Fruit fly (Drosophila melanogaster) whole organism, prepupa: ENCODE results near the gene CG7246.

Source experiments
- Blimp-1 ChIP-seq: fragments of 200-800 bp; sonication (Bioruptor generic); optimal IDR thresholded peaks from 3 replicates; lab custom pipeline; 2017; ENCODE audit warnings: missing biosample characterization, missing genetic modification characterization, mild to moderate bottlenecking, moderate library complexity, missing genetic modification reagents
- CG10669 ChIP-seq: fragments of 200-800 bp; sonication (Bioruptor generic); optimal IDR thresholded peaks from 3 replicates; lab custom pipeline; 2018; ENCODE audit warnings: missing biosample characterization, mild to moderate bottlenecking, missing genetic modification characterization, moderate library complexity
- CG11294 ChIP-seq: fragments of 200-800 bp; sonication (Bioruptor generic); IDR thresholded peaks from 2 replicates; pipeline ENCODE4 v1.3.6; 2022; ENCODE audit warnings: missing biosample characterization, missing genetic modification characterization
- CG11762 ChIP-seq: fragments of 200-800 bp; sonication (Bioruptor generic); optimal IDR thresholded peaks from 3 replicates; lab custom pipeline; 2016; ENCODE audit warnings: missing biosample characterization, missing genetic modification characterization; ENCODE audit not compliant: insufficient read depth
- CG15336 ChIP-seq: fragments of 200-800 bp; sonication (Bioruptor generic); IDR thresholded peaks from 2 replicates; pipeline ENCODE4 v1.3.6; 2022; ENCODE audit warnings: missing biosample characterization, missing genetic modification characterization
- CG1621 ChIP-seq: fragments of 200-800 bp; sonication (Bioruptor generic); optimal IDR thresholded peaks from 3 replicates; lab custom pipeline; 2018; ENCODE audit warnings: missing biosample characterization, mild to moderate bottlenecking, missing genetic modification characterization
- CG16779 ChIP-seq: fragments of 200-800 bp; sonication (Bioruptor generic); optimal IDR thresholded peaks from 3 replicates; lab custom pipeline; 2017; ENCODE audit warnings: missing biosample characterization, mild to moderate bottlenecking, missing genetic modification characterization
- CG3032 ChIP-seq: fragments of 200-800 bp; optimal IDR thresholded peaks from 2 replicates; lab custom pipeline; 2019; ENCODE audit warnings: missing biosample characterization, mild to moderate bottlenecking, missing genetic modification characterization, moderate library complexity
- CG31627 ChIP-seq: fragments of 200-800 bp; sonication (Bioruptor generic); optimal IDR thresholded peaks from 3 replicates; lab custom pipeline; 2016; ENCODE audit warnings: missing biosample characterization, missing genetic modification characterization
- CG34406 ChIP-seq: fragments of 200-800 bp; sonication (Bioruptor generic); optimal IDR thresholded peaks from 3 replicates; lab custom pipeline; 2016; ENCODE audit warnings: missing biosample characterization, missing genetic modification characterization
- CG4318 ChIP-seq: fragments of 200-800 bp; sonication (Bioruptor generic); optimal IDR thresholded peaks from 3 replicates; lab custom pipeline; 2017; ENCODE audit warnings: missing biosample characterization, mild to moderate bottlenecking, missing genetic modification characterization
- CG6163 ChIP-seq: fragments of 200-800 bp; sonication (Bioruptor generic); IDR thresholded peaks from 3 replicates; pipeline ENCODE4 v1.3.6; 2022; ENCODE audit warnings: missing biosample characterization, missing genetic modification characterization
- CG6792 ChIP-seq: fragments of 200-800 bp; sonication (Bioruptor generic); optimal IDR thresholded peaks from 3 replicates; lab custom pipeline; 2016; ENCODE audit warnings: missing biosample characterization, missing genetic modification characterization
- CG6808 ChIP-seq: fragments of 200-800 bp; sonication (Bioruptor generic); optimal IDR thresholded peaks from 3 replicates; lab custom pipeline; 2017; ENCODE audit warnings: missing biosample characterization, missing genetic modification characterization, mild to moderate bottlenecking, moderate library complexity, missing genetic modification reagents
- CG7368 ChIP-seq: fragments of 200-800 bp; sonication (Bioruptor generic); optimal IDR thresholded peaks from 3 replicates; lab custom pipeline; 2016; ENCODE audit warnings: missing biosample characterization, missing genetic modification characterization
- CG8119 ChIP-seq: fragments of 200-800 bp; sonication (Bioruptor generic); IDR thresholded peaks from 3 replicates; pipeline ENCODE4 v1.3.6; 2022; ENCODE audit warnings: missing biosample characterization, missing genetic modification characterization
- CG8319 ChIP-seq: fragments of 200-800 bp; sonication (Bioruptor generic); optimal IDR thresholded peaks from 3 replicates; lab custom pipeline; 2016; ENCODE audit warnings: missing biosample characterization, missing genetic modification characterization
- CG8632 ChIP-seq: fragments of 200-800 bp; sonication (Bioruptor generic); optimal IDR thresholded peaks from 3 replicates; lab custom pipeline; 2016; ENCODE audit warnings: missing biosample characterization, missing genetic modification characterization
- Eip75B ChIP-seq: fragments of 200-800 bp; sonication (Bioruptor generic); optimal IDR thresholded peaks from 3 replicates; lab custom pipeline; 2016; ENCODE audit warnings: missing biosample characterization, missing genetic modification characterization
- Eip78C ChIP-seq: fragments of 200-800 bp; sonication (Bioruptor generic); peaks from one replicate; lab custom pipeline; 2016; ENCODE audit warnings: missing biosample characterization, missing genetic modification characterization
- Eip93F ChIP-seq: fragments of 200-800 bp; sonication (Bioruptor generic); optimal IDR thresholded peaks from 2 replicates; lab custom pipeline; 2016; ENCODE audit warnings: missing biosample characterization, mild to moderate bottlenecking, missing genetic modification characterization
- Ets96B ChIP-seq: fragments of 200-800 bp; optimal IDR thresholded peaks from 2 replicates; lab custom pipeline; 2019; ENCODE audit warnings: missing biosample characterization, mild to moderate bottlenecking, missing genetic modification characterization, moderate library complexity
- Hr39 ChIP-seq: fragments of 200-800 bp; sonication (Bioruptor generic); optimal IDR thresholded peaks from 2 replicates; lab custom pipeline; 2016; ENCODE audit warnings: missing biosample characterization, missing genetic modification characterization
- Hr4 ChIP-seq: fragments of 200-800 bp; sonication (Bioruptor generic); optimal IDR thresholded peaks from 3 replicates; lab custom pipeline; 2016; ENCODE audit warnings: missing biosample characterization, missing genetic modification characterization
- Lpt ChIP-seq: fragments of 200-800 bp; sonication (Bioruptor generic); optimal IDR thresholded peaks from 3 replicates; lab custom pipeline; 2016; ENCODE audit warnings: missing biosample characterization, missing genetic modification characterization
- Met ChIP-seq: fragments of 200-800 bp; sonication (Bioruptor generic); optimal IDR thresholded peaks from 3 replicates; lab custom pipeline; 2016; ENCODE audit warnings: missing biosample characterization, missing genetic modification characterization
- OdsH ChIP-seq: fragments of 200-800 bp; sonication (Bioruptor generic); optimal IDR thresholded peaks from 3 replicates; lab custom pipeline; 2016; ENCODE audit warnings: missing biosample characterization, missing genetic modification characterization
- Smox ChIP-seq: fragments of 200-800 bp; sonication (Bioruptor generic); optimal IDR thresholded peaks from 3 replicates; lab custom pipeline; 2016; ENCODE audit warnings: missing biosample characterization, missing genetic modification characterization
- Sox102F ChIP-seq: fragments of 200-800 bp; sonication (Bioruptor generic); optimal IDR thresholded peaks from 2 replicates; lab custom pipeline; 2016; ENCODE audit warnings: missing biosample characterization, mild to moderate bottlenecking, missing genetic modification characterization
- Sox14 ChIP-seq: fragments of 200-800 bp; sonication (Bioruptor generic); optimal IDR thresholded peaks from 3 replicates; lab custom pipeline; 2016; ENCODE audit warnings: missing biosample characterization, missing genetic modification characterization
- Sox15 ChIP-seq: fragments of 200-800 bp; sonication (Bioruptor generic); optimal IDR thresholded peaks from 3 replicates; lab custom pipeline; 2016; ENCODE audit warnings: missing biosample characterization, missing genetic modification characterization
- achi ChIP-seq: fragments of 200-800 bp; sonication (Bioruptor generic); optimal IDR thresholded peaks from 3 replicates; lab custom pipeline; 2016; ENCODE audit warnings: missing biosample characterization, missing genetic modification characterization
- dsx ChIP-seq: fragments of 200-800 bp; optimal IDR thresholded peaks from 3 replicates; lab custom pipeline; 2019; ENCODE audit warnings: missing biosample characterization, mild to moderate bottlenecking, missing genetic modification characterization, moderate library complexity; ENCODE audit not compliant: poor library complexity, severe bottlenecking
- esn ChIP-seq: fragments of 200-800 bp; sonication (Bioruptor generic); optimal IDR thresholded peaks from 2 replicates; lab custom pipeline; 2016; ENCODE audit warnings: missing biosample characterization, mild to moderate bottlenecking, missing genetic modification characterization, moderate library complexity
- fd59A ChIP-seq: fragments of 200-800 bp; sonication (Bioruptor generic); optimal IDR thresholded peaks from 2 replicates; lab custom pipeline; 2017; ENCODE audit warnings: missing biosample characterization, mild to moderate bottlenecking, missing genetic modification characterization, missing genetic modification reagents
- fd85E ChIP-seq: fragments of 200-800 bp; sonication (Bioruptor generic); optimal IDR thresholded peaks from 3 replicates; lab custom pipeline; 2016; ENCODE audit warnings: missing biosample characterization, missing genetic modification characterization
- net ChIP-seq: fragments of 200-800 bp; sonication (Bioruptor generic); optimal IDR thresholded peaks from 3 replicates; lab custom pipeline; 2016; ENCODE audit warnings: missing biosample characterization, missing genetic modification characterization
- pdm3 ChIP-seq: fragments of 200-800 bp; sonication (Bioruptor generic); optimal IDR thresholded peaks from 3 replicates; lab custom pipeline; 2016; ENCODE audit warnings: missing biosample characterization, missing genetic modification characterization
- salr ChIP-seq, 2 experiments: fragments of 200-800 bp; sonication (Bioruptor generic); optimal IDR thresholded peaks; 3 replicates each; lab custom pipeline; 2016 to 2018; ENCODE audit warnings: missing biosample characterization in 2 of 2, missing genetic modification characterization in 2 of 2, mild to moderate bottlenecking in 1 of 2
- spab ChIP-seq: fragments of 200-800 bp; sonication (Bioruptor generic); optimal IDR thresholded peaks from 2 replicates; lab custom pipeline; 2017; ENCODE audit warnings: missing biosample characterization, mild to moderate bottlenecking, missing genetic modification characterization, missing genetic modification reagents
- ss ChIP-seq, 2 experiments: fragments of 200-800 bp; sonication (Bioruptor generic); optimal IDR thresholded peaks; 2 replicates in 1 of 2; 3 replicates in 1 of 2; lab custom pipeline; 2017 to 2018; ENCODE audit warnings: mild to moderate bottlenecking in 2 of 2, missing biosample characterization in 2 of 2, missing genetic modification characterization in 2 of 2, moderate library complexity in 1 of 2
- topi ChIP-seq: fragments of 200-800 bp; sonication (Bioruptor generic); optimal IDR thresholded peaks from 3 replicates; lab custom pipeline; 2016; ENCODE audit warnings: missing biosample characterization, missing genetic modification characterization

CG7246 gene

DNA sequence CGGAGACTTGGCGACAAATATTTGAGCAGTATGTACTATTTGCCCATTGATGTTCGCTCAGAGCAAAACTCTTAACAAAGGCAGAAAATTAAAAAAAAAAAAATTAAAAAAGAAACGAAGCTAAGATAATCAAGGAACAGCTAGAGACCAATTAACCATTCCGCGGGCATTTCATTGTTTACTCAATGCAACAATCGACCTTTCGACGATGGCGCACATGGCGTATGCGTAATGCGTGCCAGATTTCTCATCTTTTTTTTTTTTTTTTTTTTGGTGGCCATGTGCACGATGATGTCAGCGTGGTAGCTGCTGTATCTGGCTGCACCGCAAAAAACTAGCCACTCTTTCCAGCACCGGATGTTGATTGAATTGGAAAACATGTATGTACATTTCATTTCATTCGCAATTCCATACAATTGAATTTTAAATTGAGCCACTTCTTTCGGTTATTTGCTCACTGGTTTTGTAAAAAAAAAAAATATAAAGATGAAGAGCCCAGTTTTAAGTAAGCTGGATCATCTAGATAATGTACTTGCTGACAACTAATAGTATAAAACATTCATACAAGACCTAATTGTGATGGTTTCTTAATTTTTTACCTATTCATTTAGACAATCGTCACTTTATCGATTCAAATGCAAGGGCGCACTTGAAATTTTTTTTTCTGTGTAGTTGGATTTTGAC is 5.1 kb downstream of the CG7246 start (continued):
- TF ChIP-seq fd59A (peak; percentile 34), Sox15 (peak; percentile 61), ss (GFP tag; optimal IDR thresholded peaks at IDR 0.05; lab: Kevin White, UChicago) (peak in 1 of 2 experiments; percentile 70), CG7368 (GFP tag; lab: Kevin White, UChicago) (peak; percentile 53), Smox (GFP tag; lab: Kevin White, UChicago) (peak; percentile 66), Eip93F (peak; percentile 4), Hr4 (GFP tag; lab: Kevin White, UChicago) (peak; percentile 66), spab (GFP tag; lab: Kevin White, UChicago) (peak; percentile 32), CG11762 (GFP tag; lab: Kevin White, UChicago) (peak; percentile 68), Sox102F (GFP tag; lab: Kevin White, UChicago) (peak; percentile 59), esn (GFP tag; lab: Kevin White, UChicago) (peak; percentile 73), CG8319 (GFP tag; lab: Kevin White, UChicago) (peak; percentile 60), CG34406 (GFP tag; lab: Kevin White, UChicago) (peak; percentile 66)

- TF ChIP-seq topi (GFP tag; lab: Kevin White, UChicago) (no peak), CG8119 (no peak), pdm3 (GFP tag; lab: Kevin White, UChicago) (no peak), OdsH (GFP tag; lab: Kevin White, UChicago) (no peak)
Observed at dm6 chrX:9074040-9074439, 6.8 kb downstream of the CG7246 start.

dm6 chrX:9071308-9071707 is 9.5 kb downstream of the CG7246 start, which contains the start of gene CG10970:
Gene CG10970 (minus strand): TSS chrX:9071408.
- no peak for TF ChIP-seq Sox15
- no peak for TF ChIP-seq CG11762 (GFP tag; lab: Kevin White, UChicago)

dm6 chrX:9068822-9069221 is 12.0 kb downstream of the CG7246 start:
- peak; percentile 53 for TF ChIP-seq Sox14 (GFP tag; lab: Kevin White, UChicago)
- TF ChIP-seq salr (GFP tag; optimal IDR thresholded peaks at IDR 0.05; lab: Kevin White, UChicago), result peak in 1 of 2 experiments; percentile 77
- TF ChIP-seq Eip93F, result no peak
- TF ChIP-seq net (GFP tag; lab: Kevin White, UChicago), result peak; percentile 46
- TF ChIP-seq CG16779, result peak; percentile 41
- TF ChIP-seq CG8632, result peak; percentile 36
- TF ChIP-seq Smox (GFP tag; lab: Kevin White, UChicago), result no peak
- peak; percentile 83 to 84 for TF ChIP-seq ss (GFP tag; optimal IDR thresholded peaks at IDR 0.05; lab: Kevin White, UChicago)
- peak; percentile 56 for TF ChIP-seq Eip75B (GFP tag; lab: Kevin White, UChicago)
- TF ChIP-seq Eip78C (GFP tag; lab: Kevin White, UChicago), result peak; percentile 94
- peak; percentile 26 for TF ChIP-seq esn (GFP tag; lab: Kevin White, UChicago)
- TF ChIP-seq Hr39 (GFP tag; lab: Kevin White, UChicago), result no peak
- TF ChIP-seq CG11294, result peak; percentile 50; the same call in 1 of the 2 replicates
- peak; percentile 63 for TF ChIP-seq spab (GFP tag; lab: Kevin White, UChicago)
- peak; percentile 38 for TF ChIP-seq CG4318 (GFP tag; lab: Kevin White, UChicago)
- TF ChIP-seq Sox102F (GFP tag; lab: Kevin White, UChicago), result no peak
- peak; percentile 78 for TF ChIP-seq Ets96B
- no peak for TF ChIP-seq Met (GFP tag; lab: Kevin White, UChicago)
- TF ChIP-seq fd85E (GFP tag; lab: Kevin White, UChicago), result no peak
- TF ChIP-seq CG31627, result peak; percentile 33
- TF ChIP-seq achi, result peak; percentile 64
- TF ChIP-seq fd59A, result peak; percentile 68
- TF ChIP-seq CG3032 (tag; lab: Kevin White, UChicago), result peak; percentile 71
- peak; percentile 79 for TF ChIP-seq dsx
- TF ChIP-seq Hr4 (GFP tag; lab: Kevin White, UChicago), result peak; percentile 33
- peak; percentile 55 for TF ChIP-seq pdm3 (GFP tag; lab: Kevin White, UChicago)
- peak; percentile 82 for TF ChIP-seq CG1621
- peak; percentile 68 for TF ChIP-seq CG10669
- peak; percentile 21 for TF ChIP-seq Lpt (GFP tag; lab: Kevin White, UChicago)
- peak; percentile 65 for TF ChIP-seq CG6808 (GFP tag; lab: Kevin White, UChicago)
- peak; percentile 69 for TF ChIP-seq CG15336
- TF ChIP-seq CG6792 (GFP tag; lab: Kevin White, UChicago), result peak; percentile 46
- TF ChIP-seq Blimp-1 (GFP tag; lab: Kevin White, UChicago), result no peak
- peak; percentile 91 for TF ChIP-seq CG6163 (GFP tag; lab: Robert Waterston, UW)
